Worm (Caenorhabditis elegans) whole organism, early embryonic: ENCODE measurements around the gene F27D9.13.

Experiments
- B0310.2 ChIP-seq: sonication (generic microtip); optimal IDR thresholded peaks from 2 replicates; lab custom pipeline; 2016; ENCODE audit warnings: mild to moderate bottlenecking, missing genetic modification characterization, missing compliant biosample characterization
- F13C5.2 ChIP-seq: sonication (generic microtip); optimal IDR thresholded peaks from 2 replicates; lab custom pipeline; 2017; ENCODE audit warnings: mild to moderate bottlenecking, missing genetic modification characterization, inconsistent platforms, missing compliant biosample characterization
- ama-1 ChIP-seq: fragments of 150-350 bp; optimal IDR thresholded peaks from 2 replicates; lab custom pipeline; 2014
- ceh-13 ChIP-seq: fragments of 200-800 bp; sonication (Bioruptor generic); optimal IDR thresholded peaks from 2 replicates; lab custom pipeline; 2018; ENCODE audit warnings: mild to moderate bottlenecking, missing genetic modification characterization, missing compliant biosample characterization
- ceh-36 ChIP-seq: sonication (generic microtip); optimal IDR thresholded peaks from 2 replicates; lab custom pipeline; 2016; ENCODE audit warnings: missing genetic modification characterization, inconsistent platforms, missing compliant biosample characterization
- ets-7 ChIP-seq: sonication (generic microtip); optimal IDR thresholded peaks from 2 replicates; lab custom pipeline; 2016; ENCODE audit warnings: missing genotype, missing genetic modification characterization, missing compliant biosample characterization
- flt-1 ChIP-seq: fragments of 200-800 bp; sonication (Bioruptor generic); IDR thresholded peaks from 2 replicates; pipeline ENCODE4 v1.3.6; 2022; ENCODE audit warnings: missing genetic modification characterization, missing compliant biosample characterization
- hmg-4 ChIP-seq: fragments of 200-800 bp; sonication (Bioruptor generic); optimal IDR thresholded peaks from 2 replicates; lab custom pipeline; 2018; ENCODE audit warnings: mild to moderate bottlenecking, missing genetic modification characterization, missing compliant biosample characterization
- hnd-1 ChIP-seq: sonication (generic microtip); optimal IDR thresholded peaks from 2 replicates; lab custom pipeline; 2016; ENCODE audit warnings: missing genetic modification characterization, missing compliant biosample characterization
- scrt-1 ChIP-seq: fragments of 200-800 bp; sonication (Bioruptor generic); IDR thresholded peaks from 2 replicates; pipeline ENCODE4 v1.3.6; 2022; ENCODE audit warnings: missing genetic modification characterization, missing compliant biosample characterization
- sea-1 ChIP-seq: fragments of 200-800 bp; sonication (Bioruptor generic); conservative IDR thresholded peaks from 2 replicates; pipeline ENCODE4 v1.3.6; 2022; ENCODE audit warnings: missing genetic modification characterization, missing compliant biosample characterization
- tbx-11 ChIP-seq: fragments of 200-800 bp; sonication (Bioruptor generic); IDR thresholded peaks from 2 replicates; pipeline ENCODE4 v1.3.6; 2022; ENCODE audit warnings: missing genetic modification characterization, missing compliant biosample characterization
- tbx-37 ChIP-seq: fragments of 200-800 bp; sonication (Bioruptor generic); conservative IDR thresholded peaks from 2 replicates; pipeline ENCODE4 v1.3.6; 2022; ENCODE audit warnings: missing genetic modification reagents, missing genetic modification characterization, missing compliant biosample characterization
- tra-4 ChIP-seq: sonication (generic microtip); optimal IDR thresholded peaks from 2 replicates; lab custom pipeline; 2017; ENCODE audit warnings: missing genetic modification characterization, missing compliant biosample characterization

ce11 chrX:7710187-7710586 lies 42.9 kb upstream of the F27D9.13 start:
- TF ChIP-seq ama-1, result no peak
- no peak for TF ChIP-seq ets-7 (tag; lab: Kevin White, UChicago)
- TF ChIP-seq tbx-11 (GFP tag; lab: Robert Waterston, UW), result no peak
- TF ChIP-seq flt-1 (GFP tag; lab: Robert Waterston, UW), result no peak
- TF ChIP-seq hnd-1, result no peak
- TF ChIP-seq scrt-1 (GFP tag; lab: Robert Waterston, UW), result no peak
- TF ChIP-seq tbx-37 (GFP tag; lab: Robert Waterston, UW), result no peak
- TF ChIP-seq B0310.2, result peak; percentile 37
- TF ChIP-seq hmg-4 (GFP tag; lab: Kevin White, UChicago), result no peak
- no peak for TF ChIP-seq ceh-13 (GFP tag; lab: Kevin White, UChicago)
- no peak for TF ChIP-seq sea-1 (GFP tag; lab: Robert Waterston, UW)
- TF ChIP-seq ceh-36 (tag; lab: Kevin White, UChicago), result no peak
- TF ChIP-seq F13C5.2 (tag; lab: Kevin White, UChicago), result no peak
- TF ChIP-seq tra-4 (tag; lab: Kevin White, UChicago), result no peak
